Worm (Caenorhabditis elegans) whole organism, young adult: ENCODE measurements around the gene kat-1.

Experiments used
- D2030.7 ChIP-seq: fragments of 200-800 bp; sonication (Bioruptor generic); IDR thresholded peaks from 2 replicates; pipeline ENCODE4 v1.3.6; 2022; ENCODE audit warnings: missing genetic modification reagents, missing genetic modification characterization, missing compliant biosample characterization
- F23B12.7 ChIP-seq: sonication (generic microtip); optimal IDR thresholded peaks from 2 replicates; lab custom pipeline; 2017; ENCODE audit warnings: missing genetic modification characterization, mild to moderate bottlenecking, missing compliant biosample characterization, antibody characterized with exemption, moderate library complexity; ENCODE audit not compliant: insufficient read depth
- F33H1.4 ChIP-seq: fragments of 200-800 bp; sonication (Bioruptor generic); IDR thresholded peaks from 2 replicates; pipeline ENCODE4 v1.3.6; 2022; ENCODE audit warnings: missing genetic modification reagents, missing genetic modification characterization, missing compliant biosample characterization
- F49E8.2 ChIP-seq: sonication (generic microtip); optimal IDR thresholded peaks from 3 replicates; lab custom pipeline; 2017; ENCODE audit warnings: missing genetic modification characterization, mild to moderate bottlenecking, missing compliant biosample characterization, antibody characterized with exemption, moderate library complexity; ENCODE audit not compliant: insufficient read depth
- K11D2.4 ChIP-seq: fragments of 200-800 bp; sonication (Bioruptor generic); IDR thresholded peaks from 2 replicates; pipeline ENCODE4 v1.3.6; 2022; ENCODE audit warnings: missing genetic modification reagents, missing genetic modification characterization, missing compliant biosample characterization
- Y53F4B.3 ChIP-seq: fragments of 200-800 bp; sonication (Bioruptor generic); IDR thresholded peaks from 2 replicates; pipeline ENCODE4 v1.3.6; 2022; ENCODE audit warnings: missing genetic modification reagents, missing genetic modification characterization, missing compliant biosample characterization
- Y53G8AR.9 ChIP-seq: fragments of 200-800 bp; sonication (Bioruptor generic); conservative IDR thresholded peaks from 2 replicates; pipeline ENCODE4 v1.3.6; 2022; ENCODE audit warnings: missing genetic modification reagents, missing genetic modification characterization, missing compliant biosample characterization
- Y95B8A.8 ChIP-seq: fragments of 200-800 bp; sonication (Bioruptor generic); IDR thresholded peaks from 2 replicates; pipeline ENCODE4 v1.3.6; 2022; ENCODE audit warnings: missing genetic modification reagents, missing genetic modification characterization, missing compliant biosample characterization
- aptf-3 ChIP-seq: fragments of 200-800 bp; sonication (Bioruptor generic); IDR thresholded peaks from 2 replicates; pipeline ENCODE4 v1.3.6; 2022; ENCODE audit warnings: missing genetic modification characterization, missing compliant biosample characterization
- attf-3 ChIP-seq: fragments of 200-800 bp; sonication (Bioruptor generic); conservative IDR thresholded peaks from 2 replicates; pipeline ENCODE4 v1.3.6; 2022; ENCODE audit warnings: missing genetic modification reagents, missing genetic modification characterization, missing compliant biosample characterization
- cebp-1 ChIP-seq, 2 experiments: fragments of 200-800 bp in 1 of 2; sonication (Bioruptor generic) in 1 of 2; sonication (generic microtip) in 1 of 2; IDR thresholded peaks in 1 of 2; optimal IDR thresholded peaks in 1 of 2; 2 replicates each; pipeline versions ENCODE4 v1.3.6 to Lab custom; 2017 to 2022; ENCODE audit warnings: missing compliant biosample characterization in 2 of 2, missing genetic modification characterization in 2 of 2, mild to moderate bottlenecking in 1 of 2, missing genetic modification reagents in 1 of 2, moderate library complexity in 1 of 2
- ceh-100 ChIP-seq: fragments of 200-800 bp; sonication (Bioruptor generic); IDR thresholded peaks from 2 replicates; pipeline ENCODE4 v1.3.6; 2022; ENCODE audit warnings: missing genetic modification reagents, missing genetic modification characterization, missing compliant biosample characterization
- dpff-1 ChIP-seq: sonication (generic microtip); optimal IDR thresholded peaks from 2 replicates; lab custom pipeline; 2017; ENCODE audit warnings: mild to moderate bottlenecking, missing genetic modification characterization, missing compliant biosample characterization
- egrh-3 ChIP-seq: fragments of 200-800 bp; sonication (Bioruptor generic); IDR thresholded peaks from 2 replicates; pipeline ENCODE4 v1.3.6; 2022; ENCODE audit warnings: missing genetic modification reagents, missing genetic modification characterization, missing compliant biosample characterization
- ekl-4 ChIP-seq: fragments of 200-800 bp; sonication (Bioruptor generic); IDR thresholded peaks from 2 replicates; pipeline ENCODE4 v1.3.6; 2022; ENCODE audit warnings: missing genetic modification reagents, missing genetic modification characterization, missing compliant biosample characterization
- him-1 ChIP-seq: sonication (generic microtip); optimal IDR thresholded peaks from 2 replicates; lab custom pipeline; 2016; ENCODE audit warnings: missing genotype, missing genetic modification reagents, missing genetic modification characterization, missing compliant biosample characterization
- hsf-1 ChIP-seq: fragments of 200-800 bp; sonication (Bioruptor generic); IDR thresholded peaks from 2 replicates; pipeline ENCODE4 v1.3.6; 2022; ENCODE audit warnings: missing genetic modification reagents, missing genetic modification characterization, missing compliant biosample characterization
- lin-40 ChIP-seq: sonication (generic microtip); optimal IDR thresholded peaks from 2 replicates; lab custom pipeline; 2016; ENCODE audit warnings: missing genetic modification characterization, mild to moderate bottlenecking, missing compliant biosample characterization, missing genotype, missing genetic modification reagents
- lin-54 ChIP-seq: fragments of 200-800 bp; sonication (Bioruptor generic); optimal IDR thresholded peaks from 2 replicates; lab custom pipeline; 2018; ENCODE audit warnings: mild to moderate bottlenecking, missing genetic modification characterization, missing compliant biosample characterization
- lsl-1 ChIP-seq: fragments of 200-800 bp; sonication (Bioruptor generic); optimal IDR thresholded peaks from 2 replicates; lab custom pipeline; 2018; ENCODE audit warnings: mild to moderate bottlenecking, missing genetic modification characterization, moderate library complexity, missing compliant biosample characterization
- lsy-27 ChIP-seq: sonication (generic microtip); optimal IDR thresholded peaks from 2 replicates; lab custom pipeline; 2017; ENCODE audit warnings: missing genetic modification characterization, mild to moderate bottlenecking, missing compliant biosample characterization, antibody characterized with exemption, missing genotype, borderline replicate concordance; ENCODE audit not compliant: insufficient read depth
- madf-6 ChIP-seq: fragments of 200-800 bp; sonication (Bioruptor generic); IDR thresholded peaks from 2 replicates; pipeline ENCODE4 v1.3.6; 2022; ENCODE audit warnings: missing genetic modification reagents, missing genetic modification characterization, missing compliant biosample characterization
- madf-8 ChIP-seq: fragments of 200-800 bp; sonication (Bioruptor generic); conservative IDR thresholded peaks from 2 replicates; pipeline ENCODE4 v1.3.6; 2022; ENCODE audit warnings: missing genetic modification reagents, missing genetic modification characterization, missing compliant biosample characterization
- mes-4 ChIP-seq: sonication (generic microtip); optimal IDR thresholded peaks from 2 replicates; lab custom pipeline; 2016; ENCODE audit warnings: missing genotype, missing genetic modification characterization, missing compliant biosample characterization
- mxl-1 ChIP-seq: sonication (generic microtip); optimal IDR thresholded peaks from 2 replicates; lab custom pipeline; 2016; ENCODE audit warnings: missing genetic modification characterization, missing compliant biosample characterization
- nhr-90 ChIP-seq: sonication (generic microtip); optimal IDR thresholded peaks from 2 replicates; lab custom pipeline; 2016; ENCODE audit warnings: missing genotype, mild to moderate bottlenecking, missing genetic modification characterization, missing compliant biosample characterization
- pbrm-1 ChIP-seq: fragments of 200-800 bp; sonication (Bioruptor generic); IDR thresholded peaks from 2 replicates; pipeline ENCODE4 v1.3.6; 2022; ENCODE audit warnings: missing genetic modification reagents, missing genetic modification characterization, missing compliant biosample characterization
- pha-4 ChIP-seq: fragments of 150-350 bp; sonication (generic microtip); optimal IDR thresholded peaks from 2 replicates; lab custom pipeline; 2014; ENCODE audit warnings: missing biosample characterization, missing genetic modification reagents, missing genetic modification characterization
- rec-8 ChIP-seq, 2 experiments: sonication (generic microtip); optimal IDR thresholded peaks; 2 replicates each; lab custom pipeline; 2016; ENCODE audit warnings: mild to moderate bottlenecking in 2 of 2, missing genetic modification characterization in 2 of 2, missing genetic modification reagents in 2 of 2, missing genotype in 2 of 2, missing biosample characterization in 1 of 2, missing compliant biosample characterization in 1 of 2, moderate library complexity in 1 of 2
- sea-2 ChIP-seq: fragments of 200-800 bp; sonication (Bioruptor generic); IDR thresholded peaks from 2 replicates; pipeline ENCODE4 v1.3.6; 2022; ENCODE audit warnings: missing genetic modification characterization, missing compliant biosample characterization
- snpc-1.3 ChIP-seq: sonication (generic microtip); optimal IDR thresholded peaks from 2 replicates; lab custom pipeline; 2017; ENCODE audit warnings: missing genetic modification characterization, mild to moderate bottlenecking, missing compliant biosample characterization, antibody characterized with exemption, moderate library complexity, missing genotype, missing genetic modification reagents; ENCODE audit not compliant: insufficient read depth
- snpc-4 ChIP-seq, 5 experiments: fragments of 150-350 bp in 1 of 5; sonication (generic microtip) in 4 of 5; optimal IDR thresholded peaks; 2 replicates each; lab custom pipeline; 2014 to 2018; ENCODE audit warnings: missing genetic modification characterization in 5 of 5, missing biosample characterization in 3 of 5, antibody characterized with exemption in 2 of 5, mild to moderate bottlenecking in 2 of 5, missing compliant biosample characterization in 2 of 5, missing genotype in 2 of 5, moderate library complexity in 2 of 5, missing genetic modification reagents in 1 of 5
- sptf-2 ChIP-seq: fragments of 200-800 bp; sonication (Bioruptor generic); optimal IDR thresholded peaks from 2 replicates; lab custom pipeline; 2018; ENCODE audit warnings: mild to moderate bottlenecking, missing genetic modification characterization, missing compliant biosample characterization
- tbx-9 ChIP-seq: sonication (generic microtip); optimal IDR thresholded peaks from 2 replicates; lab custom pipeline; 2016; ENCODE audit warnings: borderline replicate concordance, missing genetic modification characterization, inconsistent platforms, missing compliant biosample characterization
- unc-130 ChIP-seq: sonication (generic microtip); optimal IDR thresholded peaks from 2 replicates; lab custom pipeline; 2016; ENCODE audit warnings: missing genetic modification reagents, missing genetic modification characterization, missing compliant biosample characterization
- unc-62 ChIP-seq: fragments of 150-350 bp; optimal IDR thresholded peaks from 2 replicates; lab custom pipeline; 2014; ENCODE audit warnings: missing biosample characterization, missing genetic modification reagents, missing genetic modification characterization
- xnd-1 ChIP-seq: sonication (generic microtip); optimal IDR thresholded peaks from 2 replicates; lab custom pipeline; 2016; ENCODE audit warnings: missing genotype, missing genetic modification reagents, missing genetic modification characterization, missing compliant biosample characterization
- zfh-2 ChIP-seq: fragments of 200-800 bp; sonication (Bioruptor generic); conservative IDR thresholded peaks from 2 replicates; pipeline ENCODE4 v1.3.6; 2022; ENCODE audit warnings: missing genetic modification reagents, missing genetic modification characterization, missing compliant biosample characterization

The kat-1 gene

DNA sequence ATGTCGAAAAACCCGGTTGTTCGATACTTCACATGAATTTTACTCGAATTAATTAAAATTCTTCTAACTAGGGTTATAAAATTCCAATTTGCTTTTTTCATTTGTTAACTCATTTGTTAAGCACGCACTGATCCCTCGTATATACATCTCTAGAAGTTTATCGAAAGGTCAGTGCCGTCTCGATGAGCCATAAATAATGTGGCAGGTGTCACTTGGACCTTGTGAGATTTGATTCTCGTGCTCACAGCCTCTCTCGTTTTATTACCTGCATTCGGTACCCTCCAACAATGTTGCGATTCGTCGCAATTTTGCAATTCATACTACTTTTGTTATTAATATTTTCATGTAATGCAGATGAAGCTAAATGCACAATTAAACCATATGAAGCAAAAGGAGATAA, 42.7 kb downstream of the kat-1 start, which contains the start of gene spon-1:
Gene spon-1, plus strand, starts transcription at position 208 of the 400 bp plus-strand sequence.
- no peak for TF ChIP-seq dpff-1 (tag; lab: Kevin White, UChicago)
- no peak for TF ChIP-seq tbx-9 (tag; lab: Kevin White, UChicago)
- no peak for TF ChIP-seq aptf-3 (GFP tag; lab: Robert Waterston, UW)
- no peak for TF ChIP-seq unc-62 (GFP tag; lab: Kevin White, UChicago)
- no peak for TF ChIP-seq mes-4 (tag; lab: Kevin White, UChicago)
- TF ChIP-seq Y53F4B.3 (GFP tag; lab: Robert Waterston, UW), result no peak
- no peak for TF ChIP-seq pha-4 (tag; lab: Kevin White, UChicago)
- no peak for TF ChIP-seq rec-8 (tag; optimal IDR thresholded peaks at IDR 0.05; lab: Kevin White, UChicago)
- no peak for TF ChIP-seq him-1 (tag; lab: Kevin White, UChicago)
- TF ChIP-seq pbrm-1, result no peak
- no peak for TF ChIP-seq lin-40 (tag; lab: Kevin White, UChicago)

DNA sequence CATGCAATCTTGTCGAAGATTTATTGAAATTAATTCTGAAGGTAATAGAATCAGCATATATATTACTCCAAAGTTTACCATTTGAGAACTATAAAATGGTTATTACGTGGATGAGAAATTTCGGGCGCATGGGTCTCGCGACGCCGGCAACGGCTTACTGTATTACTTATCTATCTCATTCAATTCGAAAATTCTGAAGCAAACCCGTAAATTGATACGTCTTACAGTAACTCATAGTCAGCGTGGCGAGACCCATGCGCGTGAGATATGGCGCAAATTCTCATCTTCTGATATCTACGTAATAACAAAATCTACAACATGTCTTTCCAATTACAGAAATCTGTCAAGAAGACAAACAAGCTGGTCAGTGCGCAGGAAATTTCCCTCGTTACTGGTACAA, 45.9 kb downstream of the kat-1 start:
- TF ChIP-seq F49E8.2 (no peak), ekl-4 (GFP tag; lab: Robert Waterston, UW) (no peak), Y53F4B.3 (GFP tag; lab: Robert Waterston, UW) (no peak)

ce11 chrII:7121762-7122292, 48.2 kb downstream of the kat-1 start, which contains the start of gene F10E7.2:
Gene F10E7.2, plus strand, starts transcription at chrII:7122242.
- TF ChIP-seq xnd-1 (peak; percentile 66), snpc-4 (GFP tag; optimal IDR thresholded peaks at IDR 0.05; lab: Kevin White, UChicago) (no peak), snpc-4 (tag; optimal IDR thresholded peaks at IDR 0.05; lab: Kevin White, UChicago) (peak in 1 of 4 experiments; percentile 19), madf-6 (GFP tag; lab: Robert Waterston, UW) (peak; percentile 86), attf-3 (GFP tag; lab: Robert Waterston, UW) (no peak), Y53G8AR.9 (GFP tag; lab: Robert Waterston, UW) (no peak), lin-54 (GFP tag; lab: Kevin White, UChicago) (peak; percentile 18), snpc-1.3 (peak; percentile 68), D2030.7 (peak; percentile 38; the same call in 1 of the 2 replicates), lsl-1 (peak; percentile 83), F49E8.2 (peak; percentile 30), F33H1.4 (GFP tag; lab: Robert Waterston, UW) (peak; percentile 84), madf-8 (peak; percentile 30; the same call in 1 of the 2 replicates), nhr-90 (tag; lab: Kevin White, UChicago) (no peak)

- no peak for TF ChIP-seq mxl-1 (tag; lab: Kevin White, UChicago)
- no peak for TF ChIP-seq sptf-2
- no peak for TF ChIP-seq F23B12.7 (tag; lab: Kevin White, UChicago)
- peak; percentile 6 for TF ChIP-seq unc-130 (GFP tag; lab: Kevin White, UChicago)
- peak; percentile 38; the same call in 1 of the 2 replicates for TF ChIP-seq egrh-3 (GFP tag; lab: Robert Waterston, UW)
- no peak for TF ChIP-seq D2030.7
- TF ChIP-seq xnd-1, result peak; percentile 4
- TF ChIP-seq nhr-90 (tag; lab: Kevin White, UChicago), result no peak
- peak; percentile 92 for TF ChIP-seq cebp-1 (GFP tag; IDR thresholded peaks at IDR 0.05; lab: Robert Waterston, UW)
- TF ChIP-seq cebp-1 (tag; optimal IDR thresholded peaks at IDR 0.05; lab: Kevin White, UChicago), result peak; percentile 99
- TF ChIP-seq K11D2.4 (GFP tag; lab: Robert Waterston, UW), result peak; percentile 58; the same call in 1 of the 2 replicates
- peak; percentile 92 for TF ChIP-seq zfh-2 (GFP tag; lab: Robert Waterston, UW)
- TF ChIP-seq lsy-27 (tag; lab: Kevin White, UChicago), result no peak
- TF ChIP-seq snpc-4 (GFP tag; optimal IDR thresholded peaks at IDR 0.05; lab: Kevin White, UChicago), result no peak
- peak in 2 of 4 experiments; percentile 33 to 34 for TF ChIP-seq snpc-4 (tag; optimal IDR thresholded peaks at IDR 0.05; lab: Kevin White, UChicago)
- TF ChIP-seq Y95B8A.8, result 0 out of 2 replicates have a peak, but pooled peaks have one; percentile 13
- no peak for TF ChIP-seq mes-4 (tag; lab: Kevin White, UChicago)
- TF ChIP-seq sea-2 (GFP tag; lab: Robert Waterston, UW), result no peak
- TF ChIP-seq unc-62 (GFP tag; lab: Kevin White, UChicago), result no peak
- no peak for TF ChIP-seq hsf-1 (GFP tag; lab: Robert Waterston, UW)
- TF ChIP-seq ceh-100 (GFP tag; lab: Robert Waterston, UW), result peak; percentile 63
Measured at ce11 chrII:7122661-7123418, 49.2 kb downstream of the kat-1 start, which contains the start of gene F10E7.11. Gene F10E7.11, minus strand, starts transcription at chrII:7122892.
